Fruit fly (Drosophila melanogaster): ENCODE results near the gene amd.

amd gene

DNA sequence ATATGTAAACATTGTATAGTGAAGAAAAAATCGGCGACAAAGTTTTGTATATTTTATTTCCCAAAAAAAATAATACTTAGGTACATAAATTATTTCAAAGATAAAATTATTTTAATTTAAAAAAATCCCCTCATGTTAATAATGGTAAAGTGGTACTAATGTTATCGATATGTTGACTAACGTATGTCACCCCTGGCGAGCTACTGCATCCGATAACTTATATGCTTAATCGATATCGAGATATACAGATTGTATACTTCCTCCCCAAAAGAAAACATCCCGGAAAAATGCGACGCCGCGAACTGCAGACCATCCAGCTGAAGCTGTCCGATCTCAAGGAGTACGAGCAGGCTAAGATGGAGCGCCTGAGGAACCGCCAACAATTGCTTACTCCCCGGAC, 45.2 kb upstream of the amd start, which contains the start of gene CG17343 (continued):
- TF ChIP-seq CG7556 (GFP tag; optimal IDR thresholded peaks at IDR 0.05) (no peak), Bdp1 (GFP tag; optimal IDR thresholded peaks at IDR 0.05) (no peak), grau (tag; optimal IDR thresholded peaks at IDR 0.05) (no peak), CG7271 (tag; optimal IDR thresholded peaks at IDR 0.05) (no peak), cas (GFP tag; IDR thresholded peaks at IDR 0.05) (no peak), ara (GFP tag; IDR thresholded peaks at IDR 0.05) (no peak), Trl (optimal IDR thresholded peaks at IDR 0.05) (no peak), Trl (GFP tag; optimal IDR thresholded peaks at IDR 0.05) (no peak), CG12769 (tag; optimal IDR thresholded peaks at IDR 0.05) (no peak), pfk (GFP tag; optimal IDR thresholded peaks at IDR 0.05) (no peak), Opbp (GFP tag; IDR thresholded peaks at IDR 0.05; ENCODE audit: partially characterized antibody) (peak; percentile 91; the same call in 2 of the 3 replicates), Dll (GFP tag; IDR thresholded peaks at IDR 0.05; ENCODE audit: partially characterized antibody) (peak; percentile 83), bigmax (GFP tag; optimal IDR thresholded peaks at IDR 0.05) (no peak), ham (GFP tag; IDR thresholded peaks at IDR 0.05) (no peak), CG9727 (GFP tag; optimal IDR thresholded peaks at IDR 0.05) (no peak), Xrp1 (GFP tag; IDR thresholded peaks at IDR 0.05) (no peak), CG9609 (GFP tag; optimal IDR thresholded peaks at IDR 0.05) (no peak), CG10979 (tag; optimal IDR thresholded peaks at IDR 0.05) (no peak), CG18764 (GFP tag; optimal IDR thresholded peaks at IDR 0.05) (no peak), trh (GFP tag; optimal IDR thresholded peaks at IDR 0.05) (no peak), chm (GFP tag; IDR thresholded peaks at IDR 0.05) (no peak), Dp (GFP tag; optimal IDR thresholded peaks at IDR 0.05) (peak; percentile 36), Usf (GFP tag; optimal IDR thresholded peaks at IDR 0.05) (no peak), gcm2 (GFP tag; optimal IDR thresholded peaks at IDR 0.05) (no peak), vvl (GFP tag; IDR thresholded peaks at IDR 0.05) (no peak), Poxn (GFP tag; IDR thresholded peaks at IDR 0.05) (no peak), Eip74EF (GFP tag; optimal IDR thresholded peaks at IDR 0.05) (no peak), CG1529 (GFP tag; optimal IDR thresholded peaks at IDR 0.05) (no peak), Mad (GFP tag; optimal IDR thresholded peaks at IDR 0.05) (no peak), ranshi (GFP tag; IDR thresholded peaks at IDR 0.05) (no peak), CG17361 (GFP tag; IDR thresholded peaks at IDR 0.05) (no peak), gsb (GFP tag; IDR thresholded peaks at IDR 0.05) (no peak), Bgb (GFP tag; IDR thresholded peaks at IDR 0.05; ENCODE audit: partially characterized antibody) (peak; percentile 91), tgo (GFP tag; IDR thresholded peaks at IDR 0.05) (no peak), CG2129 (GFP tag; IDR thresholded peaks at IDR 0.05; ENCODE audit: partially characterized antibody) (peak; percentile 32; the same call in 1 of the 2 replicates), slbo (GFP tag; IDR thresholded peaks at IDR 0.05) (no peak), Hmr (GFP tag; optimal IDR thresholded peaks at IDR 0.05) (no peak), CG11504 (tag; optimal IDR thresholded peaks at IDR 0.05) (peak; percentile 67), onecut (GFP tag; IDR thresholded peaks at IDR 0.05) (peak; percentile 21; the same call in 1 of the 2 replicates), Ets97D (GFP tag; optimal IDR thresholded peaks at IDR 0.05) (peak; percentile 25), crol (GFP tag; IDR thresholded peaks at IDR 0.05) (no peak), CG11696 (GFP tag; IDR thresholded peaks at IDR 0.05) (no peak), Dref (GFP tag; IDR thresholded peaks at IDR 0.05) (peak; percentile 91), ab (GFP tag; optimal IDR thresholded peaks at IDR 0.05) (no peak), CG12942 (GFP tag; optimal IDR thresholded peaks at IDR 0.05) (no peak), Lpt (GFP tag; optimal IDR thresholded peaks at IDR 0.05) (no peak), da (GFP tag; optimal IDR thresholded peaks at IDR 0.05) (no peak), zf30C (GFP tag; optimal IDR thresholded peaks at IDR 0.05) (no peak), nerfin-2 (GFP tag; IDR thresholded peaks at IDR 0.05; ENCODE audit: partially characterized antibody) (peak; percentile 98), CG13287 (GFP tag; IDR thresholded peaks at IDR 0.05; ENCODE audit: partially characterized antibody) (peak; percentile 87), dati (GFP tag; IDR thresholded peaks at IDR 0.05) (no peak), amos (GFP tag; IDR thresholded peaks at IDR 0.05; ENCODE audit: partially characterized antibody) (peak; percentile 86)
